Worm (Caenorhabditis elegans): ENCODE results near the gene F39E9.14.

F39E9.14 gene

DNA sequence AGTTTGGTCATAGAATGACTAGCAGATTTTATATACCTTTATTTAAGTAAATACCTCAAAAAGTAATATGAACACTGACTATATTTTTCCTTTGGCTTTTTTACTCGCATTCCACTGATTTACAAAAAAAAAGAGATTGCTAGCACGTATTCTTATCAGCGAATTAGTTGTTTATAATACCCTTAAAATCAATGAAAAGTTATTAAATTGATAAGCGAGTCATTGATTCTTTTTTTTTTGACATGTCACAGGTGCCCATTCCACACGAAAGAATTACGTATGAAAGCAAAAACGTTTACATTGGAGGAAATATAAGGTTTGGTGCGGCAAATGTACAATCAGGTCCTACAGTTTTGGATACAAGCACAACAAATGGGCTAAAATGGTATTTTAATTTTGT is 4.7 kb upstream of the F39E9.14 start, which contains the start of gene btb-17:
Gene btb-17 (plus strand): TSS at position 213 of the 400 bp plus-strand sequence.
- TF ChIP-seq dao-5 (tag; optimal IDR thresholded peaks at IDR 0.05) (no peak), W03F9.2 (tag; optimal IDR thresholded peaks at IDR 0.05) (no peak), him-1 (tag; optimal IDR thresholded peaks at IDR 0.05) (no peak)

DNA sequence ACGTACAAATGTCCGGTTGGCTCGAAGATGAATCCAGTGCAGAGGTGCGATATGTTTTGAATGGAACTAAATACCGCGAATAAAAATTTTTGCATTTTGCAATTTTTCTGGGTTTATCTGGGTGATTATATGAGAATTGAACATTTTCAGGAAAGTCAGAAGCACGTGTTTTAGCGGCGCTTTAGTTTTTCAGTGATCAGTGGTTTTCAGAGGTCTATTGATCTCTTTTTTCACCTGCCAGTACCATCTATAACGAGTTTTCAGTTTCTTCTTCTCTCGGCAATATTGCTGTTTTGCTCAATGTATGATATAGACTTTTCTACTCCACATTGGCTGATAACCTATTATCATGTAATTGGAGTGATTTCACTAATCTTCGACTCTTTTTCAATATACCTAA is 3.4 kb downstream of the F39E9.14 start, which contains the start of gene sri-63:
Gene sri-63 (plus strand): TSS at position 301 of the 400 bp plus-strand sequence.
- TF ChIP-seq W03F9.2 (tag; optimal IDR thresholded peaks at IDR 0.05) (no peak), dao-5 (tag; optimal IDR thresholded peaks at IDR 0.05) (no peak), him-1 (tag; optimal IDR thresholded peaks at IDR 0.05) (no peak)

- no peak for TF ChIP-seq dao-5 (tag; optimal IDR thresholded peaks at IDR 0.05)
Measured at ce11 chrII:3284558-3284957, 5.9 kb downstream of the F39E9.14 start, which contains the start of gene scl-15. Gene scl-15, minus strand, starts transcription at chrII:3284658.

ce11 chrII:3282353-3282752 is 8.1 kb downstream of the F39E9.14 start, which contains the start of gene nep-13:
Gene nep-13, plus strand, starts transcription at chrII:3282653.
- TF ChIP-seq him-1 (tag; optimal IDR thresholded peaks at IDR 0.05), result no peak
- TF ChIP-seq dao-5 (tag; optimal IDR thresholded peaks at IDR 0.05), result no peak
- TF ChIP-seq W03F9.2 (tag; optimal IDR thresholded peaks at IDR 0.05), result no peak

DNA sequence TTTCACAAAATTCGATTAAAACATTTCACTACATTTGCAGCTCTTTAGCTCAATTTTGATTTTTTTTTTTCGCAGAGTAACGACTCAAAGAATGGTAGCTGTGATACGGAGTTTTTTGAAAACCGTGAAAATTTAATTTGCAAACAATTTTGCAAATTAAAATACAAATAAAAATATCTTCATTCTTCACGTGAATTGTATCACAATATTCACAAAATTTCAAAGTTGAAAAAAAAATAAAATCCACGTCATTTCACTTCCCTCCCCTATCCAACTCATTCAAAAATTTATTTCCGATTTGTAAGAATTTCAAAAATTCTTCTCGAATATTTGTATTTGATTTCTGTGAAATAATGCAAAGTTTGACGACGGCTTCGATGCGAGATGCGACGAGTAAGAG is 11.8 kb downstream of the F39E9.14 start, which contains the start of gene wht-4:
Gene wht-4 (plus strand): TSS at position 301 of the 400 bp plus-strand sequence.
- TF ChIP-seq dao-5 (tag; optimal IDR thresholded peaks at IDR 0.05), result no peak

ce11 chrII:3277686-3278085 is 12.8 kb downstream of the F39E9.14 start, which contains the start of gene F02E11.4:
Gene F02E11.4, minus strand, starts transcription at chrII:3277786.
- TF ChIP-seq W03F9.2 (tag; optimal IDR thresholded peaks at IDR 0.05) (no peak), dao-5 (tag; optimal IDR thresholded peaks at IDR 0.05) (no peak), him-1 (tag; optimal IDR thresholded peaks at IDR 0.05) (no peak)

DNA sequence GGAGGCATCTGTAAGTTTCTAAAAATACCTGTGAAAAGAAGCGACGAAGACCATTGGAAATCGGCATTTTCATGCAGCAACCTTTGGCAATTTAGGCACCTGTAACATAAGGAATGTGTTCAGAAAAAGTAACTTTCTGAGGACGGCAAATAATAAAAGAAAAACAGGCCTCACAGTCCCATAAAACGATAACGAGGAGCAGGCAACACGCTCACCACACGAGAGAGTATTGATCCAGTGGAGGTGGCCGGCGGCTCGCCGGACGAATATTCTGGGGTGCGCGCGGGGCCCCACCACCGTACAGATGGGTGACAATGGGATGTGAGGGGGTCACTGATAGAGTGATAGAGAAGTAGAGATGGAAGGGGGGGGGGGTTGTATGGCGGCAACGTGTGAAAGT is 15.5 kb downstream of the F39E9.14 start, which contains the start of gene F02E11.3:
Gene F02E11.3 (minus strand): TSS at position 101 of the 400 bp plus-strand sequence.
- TF ChIP-seq W03F9.2 (tag; optimal IDR thresholded peaks at IDR 0.05), result no peak
- no peak for TF ChIP-seq him-1 (tag; optimal IDR thresholded peaks at IDR 0.05)
- no peak for TF ChIP-seq dao-5 (tag; optimal IDR thresholded peaks at IDR 0.05)

ce11 chrII:3270598-3270997 is 19.8 kb downstream of the F39E9.14 start:
- TF ChIP-seq W03F9.2 (tag; optimal IDR thresholded peaks at IDR 0.05) (no peak), dao-5 (tag; optimal IDR thresholded peaks at IDR 0.05) (no peak), him-1 (tag; optimal IDR thresholded peaks at IDR 0.05) (no peak)

DNA sequence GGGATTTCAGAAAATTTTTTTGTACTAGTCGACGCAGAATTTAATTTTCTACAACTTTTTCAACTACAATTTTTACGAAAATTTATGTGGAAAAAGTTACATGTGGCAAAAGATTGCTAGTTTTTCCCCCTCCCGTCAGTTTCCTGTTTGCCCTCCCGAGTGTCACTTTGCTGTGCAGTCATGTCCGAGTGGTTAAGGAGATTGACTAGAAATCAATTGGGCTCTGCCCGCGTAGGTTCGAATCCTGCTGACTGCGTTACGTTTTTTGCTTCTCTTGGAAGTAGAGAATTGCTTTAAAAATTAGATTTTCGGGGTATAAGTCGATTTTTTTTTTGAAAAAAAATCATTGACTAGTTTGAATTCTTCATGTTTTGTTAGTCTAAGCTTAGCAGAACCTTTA is 22.6 kb downstream of the F39E9.14 start:
- no peak for TF ChIP-seq W03F9.2 (tag; optimal IDR thresholded peaks at IDR 0.05)
- TF ChIP-seq dao-5 (tag; optimal IDR thresholded peaks at IDR 0.05), result no peak
- TF ChIP-seq him-1 (tag; optimal IDR thresholded peaks at IDR 0.05), result no peak

ce11 chrII:3267365-3267764 is 23.1 kb downstream of the F39E9.14 start, which contains the start of gene F02E11.7:
Gene F02E11.7, plus strand, starts transcription at chrII:3267665.
- TF ChIP-seq dao-5 (tag; optimal IDR thresholded peaks at IDR 0.05), result no peak

- no peak for TF ChIP-seq him-1 (tag; optimal IDR thresholded peaks at IDR 0.05)
- TF ChIP-seq dao-5 (tag; optimal IDR thresholded peaks at IDR 0.05), result no peak
- no peak for TF ChIP-seq W03F9.2 (tag; optimal IDR thresholded peaks at IDR 0.05)
Measured at ce11 chrII:3264704-3265103, 25.7 kb downstream of the F39E9.14 start.

DNA sequence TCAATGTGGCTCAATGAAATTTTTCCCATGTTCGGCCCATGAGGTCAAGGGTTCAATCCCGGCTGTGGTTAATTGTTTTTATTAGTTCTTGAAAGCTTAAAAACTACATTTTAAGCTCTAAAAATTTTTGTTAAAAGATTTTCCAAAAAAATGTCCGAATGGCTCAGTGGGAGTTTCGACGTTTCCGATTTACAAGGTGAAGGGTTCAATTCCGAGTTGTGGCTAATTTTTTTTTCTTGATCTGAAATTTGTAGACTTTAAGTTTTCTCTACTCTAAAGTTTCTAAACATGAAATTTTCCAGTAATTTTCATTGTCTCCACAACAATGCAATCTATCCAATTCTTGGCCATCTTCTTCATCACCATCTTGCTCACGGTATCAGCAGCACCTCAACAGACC is 27.9 kb downstream of the F39E9.14 start, which contains the start of gene F02E11.2:
Gene F02E11.2 (plus strand): TSS at position 301 of the 400 bp plus-strand sequence.
- no peak for TF ChIP-seq dao-5 (tag; optimal IDR thresholded peaks at IDR 0.05)
- TF ChIP-seq W03F9.2 (tag; optimal IDR thresholded peaks at IDR 0.05), result no peak
- no peak for TF ChIP-seq him-1 (tag; optimal IDR thresholded peaks at IDR 0.05)

DNA sequence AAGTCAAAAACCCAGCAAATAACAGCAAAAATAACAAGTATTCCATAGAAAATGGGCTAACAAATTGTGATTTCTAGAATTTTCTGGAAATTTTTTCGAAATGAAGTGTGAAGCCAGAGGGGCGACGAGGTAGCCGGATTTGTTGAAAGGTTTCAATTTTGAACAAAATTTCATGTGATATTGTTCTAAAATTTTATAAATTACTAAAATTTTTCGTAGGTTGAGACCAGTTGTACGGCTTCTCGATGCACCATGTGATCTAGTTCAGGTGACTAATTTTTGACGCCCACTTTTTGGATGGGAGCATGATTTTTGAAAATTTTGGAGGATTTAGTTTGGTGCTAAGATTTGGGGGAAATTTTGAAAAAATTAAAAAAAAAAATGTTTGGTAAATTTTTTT is 31.2 kb downstream of the F39E9.14 start, which contains the start of gene gcy-19:
Gene gcy-19 (minus strand): TSS at position 101 of the 400 bp plus-strand sequence.
- TF ChIP-seq him-1 (tag; optimal IDR thresholded peaks at IDR 0.05) (no peak), W03F9.2 (tag; optimal IDR thresholded peaks at IDR 0.05) (no peak), dao-5 (tag; optimal IDR thresholded peaks at IDR 0.05) (no peak)

ce11 chrII:3251782-3252181 is 38.7 kb downstream of the F39E9.14 start:
- TF ChIP-seq him-1 (tag; optimal IDR thresholded peaks at IDR 0.05), result no peak
- TF ChIP-seq W03F9.2 (tag; optimal IDR thresholded peaks at IDR 0.05), result no peak
- TF ChIP-seq dao-5 (tag; optimal IDR thresholded peaks at IDR 0.05), result no peak

DNA sequence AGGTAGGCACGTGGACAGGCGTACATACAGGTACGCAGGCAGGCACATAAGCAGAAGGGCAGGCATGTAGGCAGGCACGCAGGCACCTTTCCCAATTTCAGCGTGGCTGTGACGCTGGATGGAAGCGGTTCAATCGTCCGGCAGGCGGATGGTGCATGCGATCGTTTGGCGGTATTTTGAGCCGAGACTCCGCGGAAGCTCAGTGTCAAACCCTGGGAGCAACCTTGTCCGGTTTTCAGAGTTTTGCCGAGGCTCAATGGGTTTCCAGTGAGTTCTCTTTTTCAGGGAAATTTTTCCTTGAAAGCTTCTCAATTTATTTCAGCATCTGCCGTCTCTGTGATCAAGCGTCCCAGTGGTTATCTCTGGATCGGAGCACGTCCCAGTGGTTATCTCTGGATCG is 40.2 kb downstream of the F39E9.14 start:
- no peak for TF ChIP-seq dao-5 (tag; optimal IDR thresholded peaks at IDR 0.05)
- no peak for TF ChIP-seq W03F9.2 (tag; optimal IDR thresholded peaks at IDR 0.05)
- TF ChIP-seq him-1 (tag; optimal IDR thresholded peaks at IDR 0.05), result no peak
